Fruit fly (Drosophila melanogaster) whole organism, embryonic: ENCODE data around the gene jhamt.

Source experiments
- ATbp ChIP-seq: fragments of 200-800 bp; sonication (Bioruptor generic); optimal IDR thresholded peaks from 2 replicates; lab custom pipeline; 2017; ENCODE audit warnings: missing biosample characterization, mild to moderate bottlenecking, missing genetic modification characterization, missing genetic modification reagents
- Atf3 ChIP-seq: fragments of 200-800 bp; sonication (Bioruptor generic); optimal IDR thresholded peaks from 3 replicates; lab custom pipeline; 2016; ENCODE audit warnings: missing biosample characterization, missing genetic modification characterization
- BtbVII ChIP-seq: fragments of 200-800 bp; sonication (Bioruptor generic); optimal IDR thresholded peaks from 3 replicates; lab custom pipeline; 2017; ENCODE audit warnings: missing biosample characterization, mild to moderate bottlenecking, missing genetic modification characterization
- CG10654 ChIP-seq: fragments of 200-800 bp; sonication (Bioruptor generic); optimal IDR thresholded peaks from 2 replicates; lab custom pipeline; 2016; ENCODE audit warnings: missing biosample characterization, missing genetic modification characterization
- CG12155 ChIP-seq: fragments of 200-800 bp; sonication (Bioruptor generic); optimal IDR thresholded peaks from 3 replicates; lab custom pipeline; 2016; ENCODE audit warnings: missing biosample characterization, missing genetic modification characterization
- CG17186 ChIP-seq: fragments of 200-800 bp; sonication (Bioruptor generic); optimal IDR thresholded peaks from 3 replicates; lab custom pipeline; 2017; ENCODE audit warnings: missing biosample characterization, missing genetic modification reagents, missing genetic modification characterization
- CG1832 ChIP-seq: fragments of 200-800 bp; sonication (Bioruptor generic); optimal IDR thresholded peaks from 2 replicates; lab custom pipeline; 2017; ENCODE audit warnings: missing biosample characterization, mild to moderate bottlenecking, missing genetic modification characterization, inconsistent platforms
- CG30431 ChIP-seq: fragments of 200-800 bp; sonication (Bioruptor generic); optimal IDR thresholded peaks from 2 replicates; lab custom pipeline; 2017; ENCODE audit warnings: missing biosample characterization, missing genetic modification characterization
- CG3163 ChIP-seq: fragments of 200-800 bp; sonication (Bioruptor generic); optimal IDR thresholded peaks from 3 replicates; lab custom pipeline; 2016; ENCODE audit warnings: missing biosample characterization, missing genetic modification characterization
- CG32772 ChIP-seq: fragments of 200-800 bp; sonication (Bioruptor generic); IDR thresholded peaks from 2 replicates; pipeline ENCODE4 v1.3.6; 2022; ENCODE audit warnings: missing biosample characterization, missing genetic modification characterization
- CG34224 ChIP-seq: fragments of 200-800 bp; sonication (Bioruptor generic); IDR thresholded peaks from 3 replicates; pipeline ENCODE4 v1.3.6; 2022; ENCODE audit warnings: missing biosample characterization, missing genetic modification characterization; ENCODE audit not compliant: partially characterized antibody
- CG34376 ChIP-seq: fragments of 200-800 bp; sonication (Bioruptor generic); optimal IDR thresholded peaks from 2 replicates; lab custom pipeline; 2018; ENCODE audit warnings: missing biosample characterization, mild to moderate bottlenecking, missing genetic modification characterization
- CG4617 ChIP-seq: fragments of 200-800 bp; sonication (Bioruptor generic); optimal IDR thresholded peaks from 3 replicates; lab custom pipeline; 2016; ENCODE audit warnings: missing biosample characterization, missing genetic modification characterization, borderline replicate concordance
- CG4854 ChIP-seq: fragments of 200-800 bp; sonication (Bioruptor generic); optimal IDR thresholded peaks from 2 replicates; lab custom pipeline; 2016; ENCODE audit warnings: missing biosample characterization, missing genetic modification characterization, inconsistent platforms
- CG7745 ChIP-seq: fragments of 200-800 bp; sonication (Bioruptor generic); optimal IDR thresholded peaks from 2 replicates; lab custom pipeline; 2018; ENCODE audit warnings: missing biosample characterization, mild to moderate bottlenecking, missing genetic modification characterization, moderate library complexity
- CG7963 ChIP-seq: fragments of 200-800 bp; sonication (Bioruptor generic); IDR thresholded peaks from 3 replicates; pipeline ENCODE4 v1.3.6; 2022; ENCODE audit warnings: missing biosample characterization, missing genetic modification characterization; ENCODE audit not compliant: partially characterized antibody
- CTCF ChIP-seq: fragments of 200-800 bp; sonication (Bioruptor generic); optimal IDR thresholded peaks from 2 replicates; lab custom pipeline; 2017; ENCODE audit warnings: missing biosample characterization, mild to moderate bottlenecking, missing genetic modification characterization, moderate library complexity
- Dp ChIP-seq: fragments of 200-800 bp; sonication (Bioruptor generic); optimal IDR thresholded peaks from 2 replicates; lab custom pipeline; 2018; ENCODE audit warnings: missing biosample characterization, mild to moderate bottlenecking, missing genetic modification characterization, moderate library complexity
- Fer3 ChIP-seq: fragments of 200-800 bp; sonication (Bioruptor generic); optimal IDR thresholded peaks from 2 replicates; lab custom pipeline; 2018; ENCODE audit warnings: missing biosample characterization, mild to moderate bottlenecking, missing genetic modification characterization, moderate library complexity
- H2.0 ChIP-seq: fragments of 200-800 bp; sonication (Bioruptor generic); IDR thresholded peaks from 2 replicates; pipeline ENCODE4 v1.3.6; 2022; ENCODE audit warnings: missing biosample characterization, missing genetic modification characterization
- HmgZ ChIP-seq: fragments of 200-800 bp; sonication (Bioruptor generic); optimal IDR thresholded peaks from 2 replicates; lab custom pipeline; 2018; ENCODE audit warnings: missing biosample characterization, mild to moderate bottlenecking, missing genetic modification characterization
- MESR4 ChIP-seq: fragments of 200-800 bp; sonication (Bioruptor generic); optimal IDR thresholded peaks from 2 replicates; lab custom pipeline; 2018; ENCODE audit warnings: missing biosample characterization, mild to moderate bottlenecking, missing genetic modification characterization, moderate library complexity
- Meics ChIP-seq: fragments of 200-800 bp; sonication (Bioruptor generic); optimal IDR thresholded peaks from 2 replicates; lab custom pipeline; 2017; ENCODE audit warnings: missing biosample characterization, mild to moderate bottlenecking, missing genetic modification characterization
- Mrtf ChIP-seq: fragments of 200-800 bp; sonication (Bioruptor generic); IDR thresholded peaks from 3 replicates; pipeline ENCODE4 v1.3.6; 2022; ENCODE audit warnings: missing biosample characterization, missing genetic modification characterization
- NK7.1 ChIP-seq: fragments of 200-800 bp; sonication (Bioruptor generic); optimal IDR thresholded peaks from 3 replicates; lab custom pipeline; 2016; ENCODE audit warnings: missing biosample characterization, missing genetic modification characterization
- Ravus ChIP-seq: fragments of 200-800 bp; sonication (Bioruptor generic); IDR thresholded peaks from 2 replicates; pipeline ENCODE4 v1.3.6; 2022; ENCODE audit warnings: missing biosample characterization, missing genetic modification characterization
- Ssrp ChIP-seq: fragments of 200-800 bp; sonication (Bioruptor generic); optimal IDR thresholded peaks from 2 replicates; lab custom pipeline; 2018; ENCODE audit warnings: missing biosample characterization, mild to moderate bottlenecking, missing genetic modification characterization, moderate library complexity
- chinmo ChIP-seq: fragments of 200-800 bp; sonication (Bioruptor generic); IDR thresholded peaks from 4 replicates; pipeline ENCODE4 v1.3.6; 2022; ENCODE audit warnings: missing biosample characterization, missing genetic modification characterization; ENCODE audit not compliant: partially characterized antibody
- ci ChIP-seq: fragments of 200-800 bp; sonication (Bioruptor generic); IDR thresholded peaks from 3 replicates; pipeline ENCODE4 v1.3.6; 2022; ENCODE audit warnings: missing biosample characterization, missing genetic modification characterization
- danr ChIP-seq: fragments of 200-800 bp; sonication (Bioruptor generic); IDR thresholded peaks from 2 replicates; pipeline ENCODE4 v1.3.6; 2022; ENCODE audit warnings: missing biosample characterization, missing genetic modification characterization
- dimm ChIP-seq: fragments of 200-800 bp; sonication (Bioruptor generic); IDR thresholded peaks from 2 replicates; pipeline ENCODE4 v1.3.6; 2022; ENCODE audit warnings: missing biosample characterization, missing genetic modification characterization
- dmrt99B ChIP-seq: fragments of 200-800 bp; sonication (Bioruptor generic); optimal IDR thresholded peaks from 2 replicates; lab custom pipeline; 2018; ENCODE audit warnings: missing biosample characterization, mild to moderate bottlenecking, missing genetic modification characterization, moderate library complexity
- eve ChIP-seq, 2 experiments: fragments of >200 bp; optimal IDR thresholded peaks; 2 replicates each; lab custom pipeline; 2017; ENCODE audit warnings: missing biosample characterization in 2 of 2, missing genetic modification characterization in 2 of 2
- grau ChIP-seq: fragments of 200-800 bp; optimal IDR thresholded peaks from 3 replicates; lab custom pipeline; 2019; ENCODE audit warnings: missing biosample characterization, mild to moderate bottlenecking, missing genetic modification characterization, moderate library complexity
- insv ChIP-seq, 2 experiments: fragments of 200-800 bp; sonication (Bioruptor generic); optimal IDR thresholded peaks; 3 replicates each; lab custom pipeline; 2016 to 2018; ENCODE audit warnings: missing biosample characterization in 2 of 2, missing genetic modification characterization in 2 of 2
- klu ChIP-seq: fragments of 200-800 bp; sonication (Bioruptor generic); IDR thresholded peaks from 2 replicates; pipeline ENCODE4 v1.3.6; 2022; ENCODE audit warnings: missing biosample characterization, missing genetic modification characterization
- lola ChIP-seq, 3 experiments: fragments of >200 bp in 2 of 3; fragments of 200-800 bp in 1 of 3; sonication (Bioruptor generic) in 1 of 3; optimal IDR thresholded peaks; 2 replicates each; lab custom pipeline; 2017 to 2019; ENCODE audit warnings: missing biosample characterization in 3 of 3, missing genetic modification characterization in 3 of 3, mild to moderate bottlenecking in 1 of 3, moderate library complexity in 1 of 3
- luna ChIP-seq: fragments of 200-800 bp; sonication (Bioruptor generic); optimal IDR thresholded peaks from 2 replicates; lab custom pipeline; 2016; ENCODE audit warnings: missing biosample characterization, missing genetic modification characterization
- odd ChIP-seq: fragments of 200-800 bp; sonication (Bioruptor generic); optimal IDR thresholded peaks from 2 replicates; lab custom pipeline; 2017; ENCODE audit warnings: missing biosample characterization, mild to moderate bottlenecking, missing genetic modification characterization
- otp ChIP-seq: fragments of 200-800 bp; sonication (Bioruptor generic); IDR thresholded peaks from 3 replicates; pipeline ENCODE4, ENCODE4 v1.3.6; 2022; ENCODE audit warnings: missing biosample characterization, missing genetic modification characterization
- pzg ChIP-seq: fragments of 200-800 bp; sonication (Bioruptor generic); optimal IDR thresholded peaks from 3 replicates; lab custom pipeline; 2018; ENCODE audit warnings: missing biosample characterization, mild to moderate bottlenecking, missing genetic modification characterization, moderate library complexity
- ro ChIP-seq: fragments of 200-800 bp; sonication (Bioruptor generic); IDR thresholded peaks from 2 replicates; pipeline ENCODE4 v1.3.6; 2022; ENCODE audit warnings: missing biosample characterization, missing genetic modification characterization
- sd ChIP-seq: fragments of 200-800 bp; sonication (Bioruptor generic); optimal IDR thresholded peaks from 3 replicates; lab custom pipeline; 2018; ENCODE audit warnings: missing biosample characterization, mild to moderate bottlenecking, missing genetic modification characterization, moderate library complexity
- seq ChIP-seq: fragments of 200-800 bp; sonication (Bioruptor generic); IDR thresholded peaks from 2 replicates; pipeline ENCODE4 v1.3.6; 2022; ENCODE audit warnings: missing biosample characterization, missing genetic modification characterization
- sim ChIP-seq: fragments of 200-800 bp; sonication (Bioruptor generic); IDR thresholded peaks from 2 replicates; pipeline ENCODE4 v1.3.6; 2022; ENCODE audit warnings: missing biosample characterization, missing genetic modification characterization
- trem ChIP-seq: fragments of 200-800 bp; optimal IDR thresholded peaks from 3 replicates; lab custom pipeline; 2019; ENCODE audit warnings: missing biosample characterization, mild to moderate bottlenecking, missing genetic modification characterization, moderate library complexity
- twi ChIP-seq: fragments of 200-800 bp; optimal IDR thresholded peaks from 2 replicates; lab custom pipeline; 2019; ENCODE audit warnings: missing biosample characterization, mild to moderate bottlenecking, missing genetic modification characterization, moderate library complexity
- vnd ChIP-seq: fragments of 200-800 bp; sonication (Bioruptor generic); IDR thresholded peaks from 3 replicates; pipeline ENCODE4 v1.3.6; 2022; ENCODE audit warnings: missing biosample characterization, missing genetic modification characterization; ENCODE audit not compliant: partially characterized antibody
- zf30C ChIP-seq: fragments of 200-800 bp; sonication (Bioruptor generic); optimal IDR thresholded peaks from 3 replicates; lab custom pipeline; 2018; ENCODE audit warnings: missing biosample characterization, mild to moderate bottlenecking, missing genetic modification characterization

The jhamt gene

DNA sequence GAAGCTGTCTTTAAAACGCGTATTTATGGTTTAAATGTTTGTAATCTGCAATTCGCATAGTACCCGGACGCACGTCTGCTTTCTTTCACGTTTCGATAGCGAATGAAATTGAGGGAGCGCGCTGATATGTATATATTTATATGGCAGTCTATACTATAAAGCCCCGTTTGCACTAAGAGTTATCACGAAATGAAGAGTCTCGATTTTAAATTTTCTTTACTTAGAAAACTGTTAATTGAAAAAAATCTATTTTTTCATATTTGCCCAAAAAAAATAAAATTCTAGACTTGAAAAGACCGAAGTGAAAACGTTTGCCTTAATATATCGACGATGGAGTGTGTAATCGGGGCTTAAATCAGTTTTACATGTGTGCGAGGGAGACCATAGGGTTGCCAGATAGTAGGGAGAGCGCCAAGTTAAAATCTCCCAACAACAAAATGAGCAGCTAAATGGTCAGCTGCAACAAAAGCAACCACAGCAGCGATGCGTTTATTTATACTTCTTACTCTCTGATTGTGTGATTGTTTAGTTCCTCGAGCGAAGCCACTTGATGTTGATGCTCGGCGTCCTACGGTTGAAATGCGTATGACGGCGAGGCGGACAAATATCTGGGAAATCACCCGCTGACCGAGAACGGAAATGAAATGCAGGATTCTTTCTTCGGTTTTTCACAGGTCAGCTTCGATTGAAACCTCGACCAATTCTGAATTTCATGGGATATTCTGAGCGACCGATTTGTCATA, 40.0 kb upstream of the jhamt start, which contains the start of gene cact (continued):
- TF ChIP-seq dmrt99B (tag; lab: Kevin White, UChicago) (peak; percentile 87), Ssrp (tag; lab: Kevin White, UChicago) (peak; percentile 91), Mrtf (GFP tag; lab: Robert Waterston, UW) (peak; percentile 86; the same call in 2 of the 3 replicates), grau (tag; lab: Kevin White, UChicago) (peak; percentile 93), seq (peak; percentile 88), CG7745 (peak; percentile 15), CG12155 (GFP tag; lab: Kevin White, UChicago) (peak; percentile 95), Ravus (peak; percentile 75), danr (GFP tag; lab: Robert Waterston, UW) (peak; percentile 74), MESR4 (GFP tag; lab: Kevin White, UChicago) (peak; percentile 29), CG7963 (GFP tag; lab: Robert Waterston, UW) (no peak), eve (GFP tag; optimal IDR thresholded peaks at IDR 0.05; lab: Kevin White, UChicago) (peak in 1 of 2 experiments; percentile 90), Fer3 (tag; lab: Kevin White, UChicago) (peak; percentile 93), luna (GFP tag; lab: Kevin White, UChicago) (peak; percentile 68), Atf3 (GFP tag; lab: Kevin White, UChicago) (peak; percentile 91), trem (tag; lab: Kevin White, UChicago) (peak; percentile 94), ATbp (GFP tag; lab: Kevin White, UChicago) (peak; percentile 70), ci (peak; percentile 89), vnd (peak; percentile 51; the same call in 2 of the 3 replicates), ro (GFP tag; lab: Robert Waterston, UW) (peak; percentile 80), H2.0 (GFP tag; lab: Robert Waterston, UW) (peak; percentile 88), CTCF (GFP tag; lab: Kevin White, UChicago) (peak; percentile 45), otp (GFP tag; lab: Robert Waterston, UW) (peak; percentile 89), Meics (peak; percentile 92), sd (tag; lab: Kevin White, UChicago) (no peak), twi (peak; percentile 89), dimm (GFP tag; lab: Robert Waterston, UW) (no peak), CG4854 (GFP tag; lab: Kevin White, UChicago) (peak; percentile 85), CG32772 (peak; percentile 89), lola (GFP tag; optimal IDR thresholded peaks at IDR 0.05; lab: Kevin White, UChicago) (peak in 1 of 3 experiments; percentile 90), chinmo (peak; percentile 92; the same call in 3 of the 4 replicates), HmgZ (tag; lab: Kevin White, UChicago) (peak; percentile 95), CG30431 (peak; percentile 84), sim (GFP tag; lab: Robert Waterston, UW) (peak; percentile 76), CG17186 (GFP tag; lab: Kevin White, UChicago) (peak; percentile 73), klu (GFP tag; lab: Robert Waterston, UW) (peak; percentile 86), Dp (GFP tag; lab: Kevin White, UChicago) (peak; percentile 69), CG34376 (GFP tag; lab: Kevin White, UChicago) (peak; percentile 84), zf30C (GFP tag; lab: Kevin White, UChicago) (no peak), BtbVII (GFP tag; lab: Kevin White, UChicago) (peak; percentile 88), pzg (GFP tag; lab: Kevin White, UChicago) (peak; percentile 66), insv (GFP tag; optimal IDR thresholded peaks at IDR 0.05; lab: Kevin White, UChicago) (peak in 1 of 2 experiments; percentile 58), CG4617 (peak; percentile 41), CG1832 (no peak), CG3163 (GFP tag; lab: Kevin White, UChicago) (peak; percentile 80), odd (peak; percentile 72), CG10654 (GFP tag; lab: Kevin White, UChicago) (peak; percentile 86), CG34224 (GFP tag; lab: Robert Waterston, UW) (no peak), NK7.1 (GFP tag; lab: Kevin White, UChicago) (peak; percentile 85)
